Worm (Caenorhabditis elegans): ENCODE results near the gene C06H5.12.

DNA sequence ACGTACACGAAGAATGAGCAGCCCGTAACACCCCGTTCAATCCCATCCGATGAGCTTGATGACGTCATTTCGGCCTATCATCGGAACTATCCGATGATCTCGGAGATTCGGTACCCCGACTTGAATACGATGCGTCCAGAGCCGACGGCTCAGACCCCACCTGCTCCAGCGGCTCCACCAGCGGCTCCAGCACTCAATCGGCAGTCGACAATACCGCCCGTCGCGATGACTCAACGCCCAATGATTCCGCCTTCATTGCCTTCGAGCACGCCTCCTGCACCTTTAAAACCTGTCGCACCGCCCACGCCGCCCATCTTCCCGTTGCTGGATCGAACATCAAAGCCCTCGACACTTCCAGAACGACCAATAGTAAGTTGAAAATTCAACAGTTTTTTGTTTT is 33.5 kb downstream of the C06H5.12 start:
- TF ChIP-seq ztf-4 (tag; optimal IDR thresholded peaks at IDR 0.05) (no peak), snpc-4 (tag; optimal IDR thresholded peaks at IDR 0.05) (no peak), daf-12 (tag; optimal IDR thresholded peaks at IDR 0.05) (no peak), nhr-77 (tag; optimal IDR thresholded peaks at IDR 0.05) (no peak), elt-3 (tag; optimal IDR thresholded peaks at IDR 0.05) (no peak), aly-2 (tag; optimal IDR thresholded peaks at IDR 0.05) (no peak), nhr-23 (tag; optimal IDR thresholded peaks at IDR 0.05) (no peak), ceh-82 (tag; optimal IDR thresholded peaks at IDR 0.05) (no peak), nhr-11 (tag; optimal IDR thresholded peaks at IDR 0.05) (no peak), fkh-2 (tag; optimal IDR thresholded peaks at IDR 0.05) (no peak), nhr-237 (tag; optimal IDR thresholded peaks at IDR 0.05) (no peak), egl-27 (tag; optimal IDR thresholded peaks at IDR 0.05) (no peak), elt-1 (tag; optimal IDR thresholded peaks at IDR 0.05) (no peak)
